Fruit fly (Drosophila melanogaster): ENCODE results near the gene CCDC151.

CCDC151 gene

DNA sequence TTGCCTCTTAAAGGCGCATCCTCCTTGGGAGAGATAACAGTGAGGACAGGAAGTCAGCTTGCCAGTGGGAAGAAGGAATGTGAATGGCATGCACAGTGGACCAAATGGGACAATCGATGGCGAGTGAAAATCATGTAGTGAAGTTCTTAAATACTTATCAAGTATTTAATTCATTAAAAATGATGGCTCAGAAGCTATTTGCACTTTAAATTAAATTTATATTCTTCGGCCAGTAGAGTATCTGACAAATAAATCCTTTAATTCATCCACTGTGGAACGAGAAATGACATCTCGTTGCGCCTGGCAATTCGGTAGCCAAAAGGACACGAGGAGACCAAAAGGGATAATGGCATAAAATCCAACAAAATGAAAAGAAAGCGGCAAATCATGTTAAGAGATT is 11.9 kb upstream of the CCDC151 start:
- no peak for TF ChIP-seq kay (GFP tag; ENCODE audit: borderline replicate concordance)
- TF ChIP-seq Clk (GFP tag; optimal IDR thresholded peaks at IDR 0.05), result no peak

DNA sequence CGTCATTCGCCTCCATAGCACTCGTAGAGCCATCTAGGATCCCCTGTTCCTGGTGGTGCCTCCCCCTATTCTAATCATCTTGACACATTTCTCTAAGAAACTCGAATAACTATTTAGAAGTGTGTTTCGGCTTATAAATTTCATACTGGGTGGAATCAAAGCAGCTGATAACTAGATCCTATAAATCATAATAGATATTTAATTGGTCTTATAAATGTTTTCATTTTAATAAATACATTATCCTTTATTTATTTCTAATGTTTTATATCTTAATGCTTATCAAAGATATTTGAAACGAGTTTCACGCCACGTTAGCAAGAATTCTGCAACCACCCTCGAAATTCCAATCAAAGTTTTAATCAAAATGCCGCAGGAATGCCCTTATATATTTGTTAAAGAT is 10.0 kb upstream of the CCDC151 start, which contains the start of gene CG5906:
Gene CG5906, minus strand, starts transcription at position 101 of the 400 bp plus-strand sequence.
- TF ChIP-seq Mnt (GFP tag; optimal IDR thresholded peaks at IDR 0.05) (no peak), bab1 (GFP tag; optimal IDR thresholded peaks at IDR 0.05) (no peak), CG7101 (tag; optimal IDR thresholded peaks at IDR 0.05) (no peak), Hr96 (GFP tag; optimal IDR thresholded peaks at IDR 0.05) (no peak), CG7045 (GFP tag; optimal IDR thresholded peaks at IDR 0.05) (no peak), CG14711 (tag; optimal IDR thresholded peaks at IDR 0.05) (no peak), CG33017 (tag; optimal IDR thresholded peaks at IDR 0.05) (no peak), cic (GFP tag; optimal IDR thresholded peaks at IDR 0.05) (no peak), cnc (optimal IDR thresholded peaks at IDR 0.05) (no peak), Crg-1 (GFP tag; optimal IDR thresholded peaks at IDR 0.05) (no peak), pad (GFP tag; optimal IDR thresholded peaks at IDR 0.05) (no peak)

- TF ChIP-seq pad (GFP tag; optimal IDR thresholded peaks at IDR 0.05), result no peak
- no peak for TF ChIP-seq cnc (optimal IDR thresholded peaks at IDR 0.05)
- no peak for TF ChIP-seq tj (GFP tag; optimal IDR thresholded peaks at IDR 0.05)
- TF ChIP-seq Clk (GFP tag; optimal IDR thresholded peaks at IDR 0.05), result no peak
- no peak for TF ChIP-seq CG33017 (tag; optimal IDR thresholded peaks at IDR 0.05)
- TF ChIP-seq toe (GFP tag; optimal IDR thresholded peaks at IDR 0.05), result no peak
- TF ChIP-seq Hr96 (GFP tag; optimal IDR thresholded peaks at IDR 0.05), result no peak
- no peak for TF ChIP-seq CG5204 (GFP tag; optimal IDR thresholded peaks at IDR 0.05)
- no peak for TF ChIP-seq CG14711 (tag; optimal IDR thresholded peaks at IDR 0.05)
- TF ChIP-seq Crg-1 (GFP tag; optimal IDR thresholded peaks at IDR 0.05), result no peak
- no peak for TF ChIP-seq kay (GFP tag; ENCODE audit: borderline replicate concordance)
- TF ChIP-seq ovo (GFP tag; optimal IDR thresholded peaks at IDR 0.05), result no peak
- TF ChIP-seq CG1620 (GFP tag; optimal IDR thresholded peaks at IDR 0.05), result no peak
- no peak for TF ChIP-seq bab1 (GFP tag; optimal IDR thresholded peaks at IDR 0.05)
- no peak for TF ChIP-seq CG11617 (GFP tag; optimal IDR thresholded peaks at IDR 0.05)
- TF ChIP-seq Mnt (GFP tag; optimal IDR thresholded peaks at IDR 0.05), result no peak
These were observed 6.4 kb upstream of the CCDC151 start for dm6 chr3L:11874758-11875157.

- TF ChIP-seq pad (GFP tag; optimal IDR thresholded peaks at IDR 0.05) (no peak), CG12768 (GFP tag; optimal IDR thresholded peaks at IDR 0.05) (no peak), cic (GFP tag; optimal IDR thresholded peaks at IDR 0.05) (no peak), Clk (GFP tag; optimal IDR thresholded peaks at IDR 0.05) (no peak), CG33017 (tag; optimal IDR thresholded peaks at IDR 0.05) (no peak), cnc (optimal IDR thresholded peaks at IDR 0.05) (no peak), Crg-1 (GFP tag; optimal IDR thresholded peaks at IDR 0.05) (no peak), kay (GFP tag; ENCODE audit: borderline replicate concordance) (no peak), tj (GFP tag; optimal IDR thresholded peaks at IDR 0.05) (no peak), ovo (GFP tag; optimal IDR thresholded peaks at IDR 0.05) (no peak), Mnt (GFP tag; optimal IDR thresholded peaks at IDR 0.05) (no peak), Hr96 (GFP tag; optimal IDR thresholded peaks at IDR 0.05) (no peak)
These were observed 5.1 kb upstream of the CCDC151 start for dm6 chr3L:11876036-11876435.

DNA sequence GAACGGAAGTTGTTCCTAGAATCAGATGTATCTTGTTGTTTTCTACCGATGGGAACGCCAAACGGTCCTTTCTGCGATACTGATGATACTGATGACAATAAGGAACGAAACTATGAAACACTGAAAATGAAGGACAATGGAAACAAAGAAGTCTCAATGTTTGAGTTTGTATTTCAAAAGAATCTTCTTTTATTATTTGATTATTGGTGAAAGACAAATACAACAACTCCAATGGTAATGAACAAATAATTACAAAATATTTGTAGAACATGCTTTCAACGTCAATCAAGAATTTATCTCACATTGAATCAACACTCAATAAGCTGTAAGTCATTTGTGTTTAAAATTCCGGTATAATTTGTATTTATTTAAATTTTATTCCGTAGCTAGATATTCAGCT is 2.4 kb upstream of the CCDC151 start, which contains the start of gene Sprn:
Gene Sprn, plus strand, starts transcription at position 301 of the 400 bp plus-strand sequence.
- TF ChIP-seq cic (GFP tag; optimal IDR thresholded peaks at IDR 0.05) (no peak), cnc (optimal IDR thresholded peaks at IDR 0.05) (no peak)

DNA sequence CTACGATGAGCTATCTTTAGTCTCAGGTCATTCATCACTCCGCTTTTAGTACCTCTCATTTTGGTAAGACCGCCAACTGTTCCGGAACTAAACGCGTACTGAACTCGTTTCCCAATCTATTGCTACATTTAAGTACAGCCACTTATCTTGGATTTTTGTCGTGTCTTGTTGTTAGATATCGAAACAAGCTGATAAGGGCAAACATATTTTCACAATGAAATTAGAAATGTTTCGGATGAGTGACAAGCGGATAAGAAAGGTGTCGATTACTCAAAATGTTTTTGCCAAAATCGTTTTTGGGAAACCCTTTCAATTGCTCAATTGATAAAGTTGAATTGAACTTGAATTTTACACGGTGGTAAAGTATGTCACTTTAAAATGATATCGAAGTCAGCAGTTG is 7.7 kb downstream of the CCDC151 start, which contains the start of gene CG5897:
Gene CG5897, minus strand, starts transcription at position 101 of the 400 bp plus-strand sequence.
- TF ChIP-seq Clk (GFP tag; optimal IDR thresholded peaks at IDR 0.05) (no peak), cic (GFP tag; optimal IDR thresholded peaks at IDR 0.05) (no peak), CG7101 (tag; optimal IDR thresholded peaks at IDR 0.05) (no peak), pad (GFP tag; optimal IDR thresholded peaks at IDR 0.05) (no peak), CG12768 (GFP tag; optimal IDR thresholded peaks at IDR 0.05) (no peak), Crg-1 (GFP tag; optimal IDR thresholded peaks at IDR 0.05) (no peak), kay (GFP tag; ENCODE audit: borderline replicate concordance) (no peak), CG11617 (GFP tag; optimal IDR thresholded peaks at IDR 0.05) (no peak), CG33017 (tag; optimal IDR thresholded peaks at IDR 0.05) (no peak), CG5204 (GFP tag; optimal IDR thresholded peaks at IDR 0.05) (no peak), cnc (optimal IDR thresholded peaks at IDR 0.05) (no peak), Mnt (GFP tag; optimal IDR thresholded peaks at IDR 0.05) (no peak), CG14711 (tag; optimal IDR thresholded peaks at IDR 0.05) (no peak), tj (GFP tag; optimal IDR thresholded peaks at IDR 0.05) (no peak), ovo (GFP tag; optimal IDR thresholded peaks at IDR 0.05) (no peak), toe (GFP tag; optimal IDR thresholded peaks at IDR 0.05) (no peak)

- TF ChIP-seq CG33017 (tag; optimal IDR thresholded peaks at IDR 0.05) (no peak), ovo (GFP tag; optimal IDR thresholded peaks at IDR 0.05) (no peak), Crg-1 (GFP tag; optimal IDR thresholded peaks at IDR 0.05) (no peak), Clk (GFP tag; optimal IDR thresholded peaks at IDR 0.05) (no peak), CG11617 (GFP tag; optimal IDR thresholded peaks at IDR 0.05) (no peak), CG7045 (GFP tag; optimal IDR thresholded peaks at IDR 0.05) (no peak), CG7101 (tag; optimal IDR thresholded peaks at IDR 0.05) (no peak), pad (GFP tag; optimal IDR thresholded peaks at IDR 0.05) (no peak), tj (GFP tag; optimal IDR thresholded peaks at IDR 0.05) (no peak), Mnt (GFP tag; optimal IDR thresholded peaks at IDR 0.05) (no peak), bab1 (GFP tag; optimal IDR thresholded peaks at IDR 0.05) (no peak), Hr96 (GFP tag; optimal IDR thresholded peaks at IDR 0.05) (no peak), CG1620 (GFP tag; optimal IDR thresholded peaks at IDR 0.05) (no peak)
These were observed 11.6 kb downstream of the CCDC151 start for dm6 chr3L:11892766-11893165.
